Fruit fly (Drosophila melanogaster): ENCODE data around the gene Or2a.
A peak's percentile ranks its signal among the peaks of the same experiment; 100 is the strongest.

Gene Or2a

dm6 chrX:2241842-2242241 is 4.2 kb upstream of the Or2a start, which contains the start of gene kz:
TSS of gene kz (minus strand) at chrX:2242035.
- no peak for TF ChIP-seq CG17801 (GFP tag; optimal IDR thresholded peaks at IDR 0.05; ENCODE audit: partially characterized antibody)

dm6 chrX:2242897-2243296 is 3.1 kb upstream of the Or2a start:
- no peak for TF ChIP-seq CG17801 (GFP tag; optimal IDR thresholded peaks at IDR 0.05; ENCODE audit: partially characterized antibody)

dm6 chrX:2244753-2245152 is 1.3 kb upstream of the Or2a start:
- TF ChIP-seq CG17801 (GFP tag; optimal IDR thresholded peaks at IDR 0.05; ENCODE audit: partially characterized antibody), result no peak

dm6 chrX:2249763-2250162 is 3.7 kb downstream of the Or2a start, which contains the start of gene crn:
TSS of gene crn (minus strand) at chrX:2249983.
- TF ChIP-seq CG17801 (GFP tag; optimal IDR thresholded peaks at IDR 0.05; ENCODE audit: partially characterized antibody), result no peak

- TF ChIP-seq CG17801 (GFP tag; optimal IDR thresholded peaks at IDR 0.05; ENCODE audit: partially characterized antibody), result no peak
Observed at dm6 chrX:2251688-2252087, 5.7 kb downstream of the Or2a start, which contains the start of gene CG3191. TSS of gene CG3191 (minus strand) at chrX:2251993.

dm6 chrX:2254020-2254626 is 8.1 kb downstream of the Or2a start, which contains the start of gene CG3091:
TSS of gene CG3091 (minus strand) at chrX:2254197.
- TF ChIP-seq CG17801 (GFP tag; optimal IDR thresholded peaks at IDR 0.05; ENCODE audit: partially characterized antibody), result peak; percentile 18

- no peak for TF ChIP-seq CG17801 (GFP tag; optimal IDR thresholded peaks at IDR 0.05; ENCODE audit: partially characterized antibody)
Observed at dm6 chrX:2255035-2255434, 9.0 kb downstream of the Or2a start.

- no peak for TF ChIP-seq CG17801 (GFP tag; optimal IDR thresholded peaks at IDR 0.05; ENCODE audit: partially characterized antibody)
Observed at dm6 chrX:2258602-2259233, 12.7 kb downstream of the Or2a start.

dm6 chrX:2259763-2260162 is 13.7 kb downstream of the Or2a start, which contains the start of gene CG3078:
TSS of gene CG3078 (minus strand) at chrX:2259863.
- TF ChIP-seq CG17801 (GFP tag; optimal IDR thresholded peaks at IDR 0.05; ENCODE audit: partially characterized antibody), result no peak

- peak; percentile 16 for TF ChIP-seq CG17801 (GFP tag; optimal IDR thresholded peaks at IDR 0.05; ENCODE audit: partially characterized antibody)
Observed at dm6 chrX:2262511-2262910, 16.5 kb downstream of the Or2a start, which contains the start of the genes temp and CG3071. TSS of gene temp (minus strand) at chrX:2262515. TSS of gene CG3071 (plus strand) at chrX:2262837.

- TF ChIP-seq CG17801 (GFP tag; optimal IDR thresholded peaks at IDR 0.05; ENCODE audit: partially characterized antibody), result no peak
Observed at dm6 chrX:2269822-2270556, 24.0 kb downstream of the Or2a start.

dm6 chrX:2270557-2270930 is 24.5 kb downstream of the Or2a start, which contains the start of gene CG2924:
TSS of gene CG2924 (minus strand) at chrX:2270761.
- TF ChIP-seq CG17801 (GFP tag; optimal IDR thresholded peaks at IDR 0.05; ENCODE audit: partially characterized antibody), result peak; percentile 63

dm6 chrX:2274704-2275199 is 28.7 kb downstream of the Or2a start, which contains the start of gene Grp170:
TSS of gene Grp170 (minus strand) at chrX:2275068.
- peak; percentile 54 for TF ChIP-seq CG17801 (GFP tag; optimal IDR thresholded peaks at IDR 0.05; ENCODE audit: partially characterized antibody)

- TF ChIP-seq CG17801 (GFP tag; optimal IDR thresholded peaks at IDR 0.05; ENCODE audit: partially characterized antibody), result peak; percentile 32
Observed at dm6 chrX:2275249-2275872, 29.3 kb downstream of the Or2a start, which contains the start of gene Vml. TSS of gene Vml (plus strand) at chrX:2275822.

Measured in ovary, adult (tissue).